Fruit fly (Drosophila melanogaster): Measurements from ENCODE around the gene CG13051.

The CG13051 gene

dm6 chr3L:16265000-16265399 is at the start of gene CG13051, which contains the start of gene CG13069:
TSS of gene CG13051 (minus strand) at chr3L:16265100.
TSS of gene CG13069 (plus strand) at chr3L:16265385.
- no peak for TF ChIP-seq CG6272 (GFP tag; IDR thresholded peaks at IDR 0.05)
- 0 out of 4 replicates have a peak, but pooled peaks have one; percentile 15 for TF ChIP-seq chinmo (GFP tag; IDR thresholded peaks at IDR 0.05; ENCODE audit: partially characterized antibody)

- TF ChIP-seq NC2β (GFP tag; optimal IDR thresholded peaks at IDR 0.05): no peak
- TF ChIP-seq lov (optimal IDR thresholded peaks at IDR 0.05): no peak
- TF ChIP-seq lov (GFP tag; IDR thresholded peaks at IDR 0.05): 0 out of 3 replicates have a peak, but pooled peaks have one; percentile 22
- no peak for TF ChIP-seq CG4360 (GFP tag; IDR thresholded peaks at IDR 0.05)
Measured at dm6 chr3L:16313985-16314384, 49.1 kb upstream of the CG13051 start, which contains the start of gene CG13062. TSS of gene CG13062 (plus strand) at chr3L:16314285.

- TF ChIP-seq HLH4C (GFP tag; IDR thresholded peaks at IDR 0.05; ENCODE audit: partially characterized antibody) (no peak), CG1529 (GFP tag; optimal IDR thresholded peaks at IDR 0.05) (no peak), CG4424 (GFP tag; optimal IDR thresholded peaks at IDR 0.05) (no peak), HLH3B (GFP tag; IDR thresholded peaks at IDR 0.05) (peak; percentile 25; the same call in 1 of the 2 replicates), CG31441 (GFP tag; IDR thresholded peaks at IDR 0.05) (no peak), CG12104 (GFP tag; optimal IDR thresholded peaks at IDR 0.05) (no peak), CG8924 (tag; optimal IDR thresholded peaks at IDR 0.05) (no peak), CG7745 (tag; optimal IDR thresholded peaks at IDR 0.05) (no peak), CG9817 (tag; optimal IDR thresholded peaks at IDR 0.05) (peak; percentile 63), gsb-n (tag; optimal IDR thresholded peaks at IDR 0.05) (no peak), h (optimal IDR thresholded peaks at IDR 0.05) (no peak), CG8944 (GFP tag; optimal IDR thresholded peaks at IDR 0.05) (no peak), corto (GFP tag; optimal IDR thresholded peaks at IDR 0.05) (no peak), MTF-1 (GFP tag; optimal IDR thresholded peaks at IDR 0.05; ENCODE audit: borderline replicate concordance) (no peak), CG6272 (GFP tag; IDR thresholded peaks at IDR 0.05) (no peak), CG10654 (GFP tag; optimal IDR thresholded peaks at IDR 0.05) (no peak), CG31224 (GFP tag; IDR thresholded peaks at IDR 0.05) (0 out of 2 replicates have a peak, but pooled peaks have one; percentile 20), Ptx1 (GFP tag; IDR thresholded peaks at IDR 0.05) (0 out of 2 replicates have a peak, but pooled peaks have one; percentile 13), CG15011 (GFP tag; optimal IDR thresholded peaks at IDR 0.05) (no peak), danr (GFP tag; IDR thresholded peaks at IDR 0.05) (no peak), ase (GFP tag; IDR thresholded peaks at IDR 0.05) (no peak), al (GFP tag; IDR thresholded peaks at IDR 0.05) (0 out of 2 replicates have a peak, but pooled peaks have one; percentile 25), dati (GFP tag; IDR thresholded peaks at IDR 0.05) (no peak), Lim3 (GFP tag; IDR thresholded peaks at IDR 0.05) (no peak), pros (GFP tag; optimal IDR thresholded peaks at IDR 0.05) (no peak), unpg (GFP tag; optimal IDR thresholded peaks at IDR 0.05) (peak; percentile 20), Bdp1 (GFP tag; optimal IDR thresholded peaks at IDR 0.05) (no peak), Poxn (GFP tag; IDR thresholded peaks at IDR 0.05) (no peak), CG1602 (GFP tag; optimal IDR thresholded peaks at IDR 0.05) (no peak), CG18599 (GFP tag; optimal IDR thresholded peaks at IDR 0.05) (peak; percentile 42), CG17568 (GFP tag; optimal IDR thresholded peaks at IDR 0.05) (no peak), Gug (GFP tag; IDR thresholded peaks at IDR 0.05) (0 out of 4 replicates have a peak, but pooled peaks have one; percentile 6), sens (GFP tag) (no peak), gcm2 (GFP tag; optimal IDR thresholded peaks at IDR 0.05) (no peak), CG6683 (GFP tag; optimal IDR thresholded peaks at IDR 0.05) (no peak), Xbp1 (GFP tag; optimal IDR thresholded peaks at IDR 0.05) (no peak), abd-A (tag; optimal IDR thresholded peaks at IDR 0.05) (no peak), schlank (tag; optimal IDR thresholded peaks at IDR 0.05) (peak; percentile 67), CG4730 (GFP tag; IDR thresholded peaks at IDR 0.05) (no peak), da (GFP tag; optimal IDR thresholded peaks at IDR 0.05) (no peak), chn (GFP tag; optimal IDR thresholded peaks at IDR 0.05) (no peak), pb (GFP tag; optimal IDR thresholded peaks at IDR 0.05) (no peak), Rx (GFP tag; IDR thresholded peaks at IDR 0.05) (no peak)
Measured at dm6 chr3L:16309972-16310371, 45.1 kb upstream of the CG13051 start.

Data from whole organism, embryonic.